Fruit fly (Drosophila melanogaster) whole organism: Measurements from ENCODE around the gene CG11333.

Experiments
- CG8478 ChIP-seq: fragments of >200 bp; optimal IDR thresholded peaks from 2 replicates; lab custom pipeline; 2018; ENCODE audit warnings: inconsistent platforms
- Dll ChIP-seq: fragments of >200 bp; optimal IDR thresholded peaks from 2 replicates; lab custom pipeline; 2017
- EcR ChIP-seq, 2 experiments: fragments of >200 bp; optimal IDR thresholded peaks; 2 replicates each; lab custom pipeline; 2017; ENCODE audit warnings: missing biosample characterization in 2 of 2, missing genetic modification characterization in 2 of 2, missing genetic modification reagents in 2 of 2
- pan ChIP-seq: fragments of >200 bp; optimal IDR thresholded peaks from 2 replicates; lab custom pipeline; 2017
- psq ChIP-seq: fragments of >200 bp; optimal IDR thresholded peaks from 2 replicates; lab custom pipeline; 2017
- usp ChIP-seq: fragments of >200 bp; optimal IDR thresholded peaks from 2 replicates; lab custom pipeline; 2017; ENCODE audit warnings: missing biosample characterization, missing genetic modification characterization, mixed read lengths

Gene CG11333

DNA sequence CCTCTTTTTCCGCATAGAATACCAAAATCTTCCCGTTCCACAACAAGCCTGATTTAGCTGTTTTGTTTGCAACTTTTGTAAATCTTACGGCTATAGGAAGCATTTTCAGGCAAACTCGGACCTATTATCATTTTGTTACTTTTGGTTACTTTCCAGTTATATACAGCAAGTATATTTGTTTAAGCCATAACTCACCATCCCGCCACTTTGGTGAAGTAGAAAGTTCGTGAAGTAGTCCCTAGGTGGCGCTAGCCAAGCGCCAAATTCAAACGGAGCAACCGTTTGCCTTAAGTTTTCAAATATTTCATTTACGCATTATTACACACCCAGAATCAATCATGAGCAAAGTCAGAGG, at the start of gene CG11333, which contains the start of gene CG11334:
TSS of gene CG11333 (plus strand) at position 290 of the 355 bp plus-strand sequence.
TSS of gene CG11334 (minus strand) at position 26 of the 355 bp plus-strand sequence.
- TF ChIP-seq pan (no peak), psq (lab: Kevin White, UChicago) (no peak), EcR (GFP tag; optimal IDR thresholded peaks at IDR 0.05; lab: Kevin White, UChicago) (no peak), CG8478 (lab: Kevin White, UChicago) (no peak), usp (no peak), Dll (lab: Kevin White, UChicago) (no peak)

- no peak for TF ChIP-seq usp
- no peak for TF ChIP-seq pan
Measured at dm6 chr3R:31419531-31419930, 43.6 kb upstream of the CG11333 start.

- TF ChIP-seq psq (lab: Kevin White, UChicago) (no peak), Dll (lab: Kevin White, UChicago) (no peak), usp (no peak)
Measured at dm6 chr3R:31420675-31421074, 42.4 kb upstream of the CG11333 start.

dm6 chr3R:31421995-31422394, 41.1 kb upstream of the CG11333 start:
- no peak for TF ChIP-seq CG8478 (lab: Kevin White, UChicago)
- TF ChIP-seq pan, result peak; percentile 37

- TF ChIP-seq EcR (GFP tag; optimal IDR thresholded peaks at IDR 0.05; lab: Kevin White, UChicago) (no peak), psq (lab: Kevin White, UChicago) (no peak), Dll (lab: Kevin White, UChicago) (no peak), usp (no peak), CG8478 (lab: Kevin White, UChicago) (no peak), pan (no peak)
Measured at dm6 chr3R:31424427-31424826, 38.7 kb upstream of the CG11333 start.

dm6 chr3R:31435619-31436018, 27.5 kb upstream of the CG11333 start:
- no peak for TF ChIP-seq psq (lab: Kevin White, UChicago)
- TF ChIP-seq Dll (lab: Kevin White, UChicago), result no peak
- no peak for TF ChIP-seq CG8478 (lab: Kevin White, UChicago)
- no peak for TF ChIP-seq usp
- TF ChIP-seq pan, result no peak
- no peak for TF ChIP-seq EcR (GFP tag; optimal IDR thresholded peaks at IDR 0.05; lab: Kevin White, UChicago)

- TF ChIP-seq psq (lab: Kevin White, UChicago), result no peak
Measured at dm6 chr3R:31437420-31438058, 25.6 kb upstream of the CG11333 start.

DNA sequence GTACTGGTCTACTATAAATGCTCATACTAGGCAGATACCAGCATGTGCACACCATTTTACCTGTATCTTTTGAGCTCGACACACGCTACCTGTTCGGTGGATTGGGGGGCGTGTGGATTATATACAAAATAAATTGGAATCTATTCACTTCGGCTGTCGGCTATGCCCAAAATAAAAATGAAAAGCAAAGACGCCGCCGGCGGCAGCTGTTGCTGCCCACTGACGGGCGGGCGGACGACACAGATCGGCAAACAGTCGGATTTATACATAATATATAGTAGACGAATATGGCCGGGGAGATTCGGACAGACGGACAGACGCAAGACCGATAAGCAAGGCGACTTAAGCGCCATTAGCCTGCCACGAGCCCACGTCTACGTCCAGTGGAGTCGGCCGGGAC, 24.2 kb upstream of the CG11333 start:
- TF ChIP-seq CG8478 (lab: Kevin White, UChicago) (no peak), pan (no peak), EcR (GFP tag; optimal IDR thresholded peaks at IDR 0.05; lab: Kevin White, UChicago) (no peak), Dll (lab: Kevin White, UChicago) (no peak), psq (lab: Kevin White, UChicago) (no peak), usp (no peak)

DNA sequence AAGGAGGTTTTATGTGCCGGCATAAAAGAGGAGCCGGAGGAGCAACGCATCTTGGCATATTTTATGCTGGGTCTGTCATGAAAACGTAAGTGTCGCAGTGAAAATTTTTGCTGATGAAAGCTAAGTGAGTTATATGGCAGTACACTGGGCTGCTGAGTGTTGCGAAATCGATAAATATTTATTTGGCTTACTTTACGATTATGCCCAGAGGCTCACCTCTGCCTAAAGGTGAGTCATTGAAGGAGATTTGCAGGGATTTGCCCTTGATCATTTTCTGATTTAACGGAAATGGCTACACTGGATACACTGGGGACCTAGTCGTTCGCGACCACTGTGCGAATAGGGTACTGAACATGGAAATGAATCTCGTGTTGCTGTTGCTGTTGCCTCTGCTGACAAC, 23.1 kb upstream of the CG11333 start:
- TF ChIP-seq Dll (lab: Kevin White, UChicago), result no peak
- no peak for TF ChIP-seq EcR (GFP tag; optimal IDR thresholded peaks at IDR 0.05; lab: Kevin White, UChicago)
- TF ChIP-seq CG8478 (lab: Kevin White, UChicago), result no peak
- no peak for TF ChIP-seq psq (lab: Kevin White, UChicago)
- TF ChIP-seq usp, result no peak
- no peak for TF ChIP-seq pan

dm6 chr3R:31440561-31440960, 22.5 kb upstream of the CG11333 start:
- TF ChIP-seq CG8478 (lab: Kevin White, UChicago), result no peak
- TF ChIP-seq usp, result no peak
- no peak for TF ChIP-seq psq (lab: Kevin White, UChicago)
- TF ChIP-seq Dll (lab: Kevin White, UChicago), result no peak
- TF ChIP-seq pan, result no peak
- no peak for TF ChIP-seq EcR (GFP tag; optimal IDR thresholded peaks at IDR 0.05; lab: Kevin White, UChicago)

DNA sequence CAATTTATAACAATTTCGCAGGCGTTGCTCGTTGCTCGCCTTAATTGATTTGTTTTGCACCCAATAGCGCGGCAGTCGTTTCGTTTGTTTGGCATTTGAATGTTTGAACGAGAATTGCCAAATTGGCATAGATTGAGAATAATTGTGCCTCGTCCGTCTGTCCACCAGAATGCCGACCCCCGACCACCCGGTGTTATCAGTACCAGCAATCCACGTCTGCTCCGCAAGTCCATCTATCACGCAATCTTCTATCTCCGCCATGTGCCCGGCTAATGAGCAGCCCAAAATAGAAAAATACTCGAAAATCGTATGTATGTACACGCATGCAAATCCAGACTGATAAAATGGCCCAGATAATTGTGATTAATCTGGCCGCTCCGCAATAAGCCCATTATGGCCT, 20.1 kb upstream of the CG11333 start:
- TF ChIP-seq usp (no peak), pan (no peak), psq (lab: Kevin White, UChicago) (no peak), EcR (GFP tag; optimal IDR thresholded peaks at IDR 0.05; lab: Kevin White, UChicago) (no peak), CG8478 (lab: Kevin White, UChicago) (no peak), Dll (lab: Kevin White, UChicago) (no peak)

DNA sequence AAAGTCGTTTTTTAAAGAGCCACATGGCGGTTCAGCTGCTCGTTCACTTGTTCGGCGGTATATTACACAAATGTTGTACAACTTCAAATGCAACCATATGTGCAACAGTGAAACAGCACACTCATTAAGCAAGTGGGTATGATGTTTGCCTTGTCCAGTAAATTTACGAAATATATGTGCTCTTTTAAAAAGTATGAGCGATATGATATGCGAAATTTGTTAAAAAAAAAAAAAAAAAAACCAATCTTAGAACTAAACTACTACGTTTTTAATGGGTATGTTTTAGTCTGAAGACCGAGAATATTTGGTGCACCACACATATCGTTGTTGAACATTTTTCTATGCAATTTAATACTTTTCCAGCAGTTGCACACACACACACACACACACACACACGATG, 19.6 kb upstream of the CG11333 start:
- TF ChIP-seq CG8478 (lab: Kevin White, UChicago) (no peak), psq (lab: Kevin White, UChicago) (no peak), Dll (lab: Kevin White, UChicago) (no peak), EcR (GFP tag; optimal IDR thresholded peaks at IDR 0.05; lab: Kevin White, UChicago) (no peak), usp (no peak), pan (no peak)

DNA sequence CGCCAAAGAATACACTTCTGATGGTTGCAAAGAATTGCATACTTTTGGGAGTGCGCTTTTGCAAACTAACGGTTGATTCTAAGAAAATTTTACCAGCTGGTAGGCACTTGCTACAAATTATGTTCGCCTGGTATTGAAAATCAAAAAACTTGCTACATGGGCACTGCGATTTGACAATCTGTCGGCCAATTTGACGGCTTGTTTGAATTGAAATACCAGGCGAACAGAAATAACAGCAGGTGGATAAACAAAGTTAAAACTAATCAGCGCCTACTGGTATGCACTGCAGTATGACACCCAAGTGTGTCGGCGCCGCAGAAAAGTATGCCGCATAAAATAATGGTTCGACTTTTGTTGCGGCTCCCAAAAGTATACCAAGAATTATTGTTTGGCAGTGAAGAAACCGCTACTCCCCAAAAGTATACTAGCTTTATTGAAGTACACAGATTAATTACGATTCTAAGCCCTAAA, 5.1 kb upstream of the CG11333 start:
- TF ChIP-seq CG8478 (lab: Kevin White, UChicago), result no peak
- no peak for TF ChIP-seq Dll (lab: Kevin White, UChicago)
- TF ChIP-seq EcR (GFP tag; optimal IDR thresholded peaks at IDR 0.05; lab: Kevin White, UChicago), result no peak
